Fruit fly (Drosophila melanogaster): Measurements from ENCODE around the gene CG9512.

DNA sequence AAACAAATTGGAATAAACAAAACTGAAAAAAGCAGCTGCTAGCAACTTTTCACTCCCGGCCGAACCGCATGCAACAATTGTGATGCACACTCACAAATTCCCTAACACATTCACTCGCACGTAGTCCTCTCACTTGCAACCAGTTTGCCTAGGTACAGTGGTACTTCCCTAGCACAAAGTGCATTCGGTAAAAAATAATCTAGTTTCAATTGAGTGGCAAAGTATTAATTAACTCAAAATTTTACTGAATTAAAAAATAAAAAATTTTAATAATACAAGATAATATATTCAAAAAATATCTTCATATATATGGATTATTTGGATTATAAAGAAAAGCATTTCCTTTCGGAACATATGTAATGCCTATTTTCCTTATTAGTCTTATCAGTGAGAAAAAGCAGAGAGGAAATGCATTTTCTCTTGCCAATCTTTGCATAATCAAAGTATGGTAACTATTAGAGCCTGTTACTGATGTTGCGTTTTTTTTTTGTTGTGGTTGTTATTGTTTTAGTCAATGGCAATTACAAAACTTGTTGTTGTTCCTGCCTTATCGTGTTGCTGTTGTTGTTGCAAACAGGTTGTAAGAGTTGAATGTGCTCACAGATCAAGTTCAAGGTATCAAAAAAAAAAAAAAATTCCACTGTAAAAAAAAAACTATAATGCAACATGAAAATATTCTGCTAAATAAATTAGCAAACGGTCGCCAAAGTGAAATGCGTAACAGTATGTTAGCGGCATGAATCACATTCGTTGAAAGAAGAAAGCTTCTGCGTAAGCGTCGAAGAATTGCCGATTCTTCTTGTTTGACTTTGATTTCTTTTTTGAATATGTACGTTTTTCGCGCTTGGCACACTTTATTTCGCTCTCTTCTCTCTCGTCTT lies 17.3 kb upstream of the CG9512 start:
- no peak for TF ChIP-seq h (optimal IDR thresholded peaks at IDR 0.05)
- TF ChIP-seq psq (optimal IDR thresholded peaks at IDR 0.05), result no peak
- TF ChIP-seq insv (optimal IDR thresholded peaks at IDR 0.05), result no peak

Measured in Kc167 (cell line).